Fruit fly (Drosophila melanogaster) whole organism, embryonic: Measurements from ENCODE around the gene CG32271.

ENCODE experiments used
- Asciz ChIP-seq: fragments of 200-800 bp; sonication (Bioruptor generic); optimal IDR thresholded peaks from 2 replicates; lab custom pipeline; 2017; ENCODE audit warnings: missing biosample characterization, mild to moderate bottlenecking, missing genetic modification characterization, missing genetic modification reagents
- Atf3 ChIP-seq: fragments of 200-800 bp; sonication (Bioruptor generic); optimal IDR thresholded peaks from 3 replicates; lab custom pipeline; 2016; ENCODE audit warnings: missing biosample characterization, missing genetic modification characterization
- CG10431 ChIP-seq: fragments of 200-800 bp; sonication (Bioruptor generic); optimal IDR thresholded peaks from 3 replicates; lab custom pipeline; 2018; ENCODE audit warnings: missing biosample characterization, mild to moderate bottlenecking, missing genetic modification characterization
- CG10543 ChIP-seq: fragments of 200-800 bp; sonication (Bioruptor generic); optimal IDR thresholded peaks from 3 replicates; lab custom pipeline; 2017; ENCODE audit warnings: missing biosample characterization, mild to moderate bottlenecking, missing genetic modification characterization, moderate library complexity
- CG10979 ChIP-seq: fragments of 200-800 bp; sonication (Bioruptor generic); optimal IDR thresholded peaks from 2 replicates; lab custom pipeline; 2018; ENCODE audit warnings: missing biosample characterization, mild to moderate bottlenecking, missing genetic modification characterization, moderate library complexity
- CG11560 ChIP-seq: fragments of 200-800 bp; sonication (Bioruptor generic); IDR thresholded peaks from 3 replicates; pipeline ENCODE4 v1.3.6; 2022; ENCODE audit warnings: missing biosample characterization, missing genetic modification characterization
- CG12236 ChIP-seq: fragments of 200-800 bp; sonication (Bioruptor generic); optimal IDR thresholded peaks from 2 replicates; lab custom pipeline; 2016; ENCODE audit warnings: missing biosample characterization, missing genetic modification characterization
- CG1233 ChIP-seq: fragments of 200-800 bp; sonication (Bioruptor generic); optimal IDR thresholded peaks from 4 replicates; lab custom pipeline; 2018; ENCODE audit warnings: missing biosample characterization, mild to moderate bottlenecking, missing genetic modification characterization
- CG16779 ChIP-seq: fragments of 200-800 bp; sonication (Bioruptor generic); IDR thresholded peaks from 2 replicates; pipeline ENCODE4 v1.3.6; 2022; ENCODE audit warnings: missing biosample characterization, missing genetic modification characterization
- CG16813 ChIP-seq: fragments of 200-800 bp; sonication (Bioruptor generic); IDR thresholded peaks from 3 replicates; pipeline ENCODE4 v1.3.6; 2022; ENCODE audit warnings: missing biosample characterization, missing genetic modification characterization; ENCODE audit not compliant: partially characterized antibody
- CG17328 ChIP-seq: fragments of 200-800 bp; sonication (Bioruptor generic); IDR thresholded peaks from 2 replicates; pipeline ENCODE4 v1.3.6; 2022; ENCODE audit warnings: missing biosample characterization, missing genetic modification characterization
- CG18619 ChIP-seq: fragments of 200-800 bp; sonication (Bioruptor generic); optimal IDR thresholded peaks from 3 replicates; lab custom pipeline; 2017; ENCODE audit warnings: missing biosample characterization, mild to moderate bottlenecking, missing genetic modification characterization
- CG34422 ChIP-seq: fragments of 200-800 bp; sonication (Bioruptor generic); IDR thresholded peaks from 3 replicates; pipeline ENCODE4 v1.3.6; 2022; ENCODE audit warnings: missing biosample characterization, missing genetic modification characterization
- CG3847 ChIP-seq: fragments of 200-800 bp; sonication (Bioruptor generic); IDR thresholded peaks from 2 replicates; pipeline ENCODE4 v1.3.6; 2022; ENCODE audit warnings: missing biosample characterization, missing genetic modification characterization
- CG4820 ChIP-seq: fragments of 200-800 bp; sonication (Bioruptor generic); optimal IDR thresholded peaks from 3 replicates; lab custom pipeline; 2016; ENCODE audit warnings: missing biosample characterization, missing genetic modification characterization
- CG5180 ChIP-seq: fragments of 200-800 bp; sonication (Bioruptor generic); optimal IDR thresholded peaks from 3 replicates; lab custom pipeline; 2017; ENCODE audit warnings: missing biosample characterization, missing genetic modification characterization, mild to moderate bottlenecking, moderate library complexity, missing genetic modification reagents
- CG6175 ChIP-seq: fragments of 200-800 bp; sonication (Bioruptor generic); IDR thresholded peaks from 3 replicates; pipeline ENCODE4 v1.3.6; 2022; ENCODE audit warnings: missing biosample characterization, missing genetic modification characterization
- CG7928 ChIP-seq: fragments of 200-800 bp; sonication (Bioruptor generic); optimal IDR thresholded peaks from 2 replicates; lab custom pipeline; 2017; ENCODE audit warnings: missing biosample characterization, mild to moderate bottlenecking, missing genetic modification characterization
- CG8478 ChIP-seq: fragments of >200 bp; optimal IDR thresholded peaks from 2 replicates; lab custom pipeline; 2018
- CrebB ChIP-seq: fragments of 200-800 bp; sonication (Bioruptor generic); optimal IDR thresholded peaks from 3 replicates; lab custom pipeline; 2018; ENCODE audit warnings: missing biosample characterization, mild to moderate bottlenecking, missing genetic modification characterization
- D ChIP-seq, 2 experiments: fragments of 200-800 bp in 1 of 2; fragments of >200 bp in 1 of 2; sonication (Bioruptor generic) in 1 of 2; optimal IDR thresholded peaks; 2 replicates in 1 of 2; 3 replicates in 1 of 2; lab custom pipeline; 2017; ENCODE audit warnings: mild to moderate bottlenecking in 1 of 2, missing biosample characterization in 1 of 2, missing genetic modification characterization in 1 of 2, missing genetic modification reagents in 1 of 2
- Dek ChIP-seq: fragments of 200-800 bp; sonication (Bioruptor generic); optimal IDR thresholded peaks from 3 replicates; lab custom pipeline; 2019; ENCODE audit warnings: missing biosample characterization, mild to moderate bottlenecking, missing genetic modification characterization, moderate library complexity
- Dip3 ChIP-seq: fragments of 200-800 bp; sonication (Bioruptor generic); optimal IDR thresholded peaks from 3 replicates; lab custom pipeline; 2016; ENCODE audit warnings: missing biosample characterization, missing genetic modification characterization
- E2f2 ChIP-seq: fragments of 200-800 bp; sonication (Bioruptor generic); IDR thresholded peaks from 2 replicates; pipeline ENCODE4 v1.3.6; 2022; ENCODE audit warnings: missing biosample characterization, missing genetic modification characterization
- Fer3 ChIP-seq: fragments of 200-800 bp; sonication (Bioruptor generic); optimal IDR thresholded peaks from 2 replicates; lab custom pipeline; 2018; ENCODE audit warnings: missing biosample characterization, mild to moderate bottlenecking, missing genetic modification characterization, moderate library complexity
- H2.0 ChIP-seq: fragments of 200-800 bp; sonication (Bioruptor generic); IDR thresholded peaks from 2 replicates; pipeline ENCODE4 v1.3.6; 2022; ENCODE audit warnings: missing biosample characterization, missing genetic modification characterization
- Hsf ChIP-seq: fragments of 200-800 bp; sonication (Bioruptor generic); optimal IDR thresholded peaks from 3 replicates; lab custom pipeline; 2016; ENCODE audit warnings: missing biosample characterization, missing genetic modification characterization
- Mes4 ChIP-seq: fragments of 200-800 bp; sonication (Bioruptor generic); optimal IDR thresholded peaks from 2 replicates; lab custom pipeline; 2016; ENCODE audit warnings: missing biosample characterization, missing genetic modification characterization
- Opbp ChIP-seq: fragments of 200-800 bp; sonication (Bioruptor generic); IDR thresholded peaks from 3 replicates; pipeline ENCODE4 v1.3.6; 2022; ENCODE audit warnings: missing biosample characterization, missing genetic modification characterization; ENCODE audit not compliant: partially characterized antibody
- ab ChIP-seq: fragments of 200-800 bp; sonication (Bioruptor generic); optimal IDR thresholded peaks from 2 replicates; lab custom pipeline; 2016; ENCODE audit warnings: missing biosample characterization, missing genetic modification characterization
- cas ChIP-seq: fragments of 200-800 bp; sonication (Bioruptor generic); IDR thresholded peaks from 2 replicates; pipeline ENCODE4 v1.3.6; 2022; ENCODE audit warnings: missing biosample characterization, missing genetic modification characterization
- ci ChIP-seq: fragments of 200-800 bp; sonication (Bioruptor generic); IDR thresholded peaks from 3 replicates; pipeline ENCODE4 v1.3.6; 2022; ENCODE audit warnings: missing biosample characterization, missing genetic modification characterization
- croc ChIP-seq: fragments of 200-800 bp; sonication (Bioruptor generic); conservative IDR thresholded peaks from 3 replicates; pipeline ENCODE4 v1.3.6; 2022; ENCODE audit warnings: missing biosample characterization, missing genetic modification characterization
- dmrt11E ChIP-seq: fragments of 200-800 bp; sonication (Bioruptor generic); optimal IDR thresholded peaks from 3 replicates; lab custom pipeline; 2018; ENCODE audit warnings: missing biosample characterization, mild to moderate bottlenecking, missing genetic modification characterization, moderate library complexity
- en ChIP-seq: fragments of 200-800 bp; sonication (Bioruptor generic); optimal IDR thresholded peaks from 2 replicates; lab custom pipeline; 2016; ENCODE audit warnings: missing biosample characterization, missing genetic modification characterization
- gcm2 ChIP-seq: fragments of 200-800 bp; sonication (Bioruptor generic); optimal IDR thresholded peaks from 2 replicates; lab custom pipeline; 2016; ENCODE audit warnings: missing biosample characterization, missing genetic modification characterization
- hbn ChIP-seq: fragments of 200-800 bp; sonication (Bioruptor generic); IDR thresholded peaks from 2 replicates; pipeline ENCODE4 v1.3.6; 2022; ENCODE audit warnings: missing biosample characterization, missing genetic modification characterization; ENCODE audit not compliant: partially characterized antibody
- jing ChIP-seq: fragments of 200-800 bp; sonication (Bioruptor generic); optimal IDR thresholded peaks from 2 replicates; lab custom pipeline; 2018; ENCODE audit warnings: missing biosample characterization, mild to moderate bottlenecking, missing genetic modification characterization
- kay ChIP-seq: fragments of 200-800 bp; sonication (Bioruptor generic); optimal IDR thresholded peaks from 2 replicates; lab custom pipeline; 2016; ENCODE audit warnings: missing biosample characterization, missing genetic modification characterization
- lab ChIP-seq: fragments of 200-800 bp; sonication (Bioruptor generic); optimal IDR thresholded peaks from 3 replicates; lab custom pipeline; 2017; ENCODE audit warnings: missing biosample characterization, missing genetic modification characterization, mild to moderate bottlenecking, moderate library complexity, missing genetic modification reagents
- mld ChIP-seq: fragments of 200-800 bp; sonication (Bioruptor generic); IDR thresholded peaks from 3 replicates; pipeline ENCODE4 v1.3.6; 2022; ENCODE audit warnings: missing biosample characterization, missing genetic modification characterization; ENCODE audit not compliant: partially characterized antibody
- nerfin-1 ChIP-seq: fragments of 200-800 bp; sonication (Bioruptor generic); optimal IDR thresholded peaks from 3 replicates; lab custom pipeline; 2019; ENCODE audit warnings: missing biosample characterization, mild to moderate bottlenecking, missing genetic modification characterization, moderate library complexity
- onecut ChIP-seq: fragments of 200-800 bp; sonication (Bioruptor generic); IDR thresholded peaks from 2 replicates; pipeline ENCODE4 v1.3.6; 2022; ENCODE audit warnings: missing biosample characterization, missing genetic modification characterization
- phol ChIP-seq: fragments of 200-800 bp; sonication (Bioruptor generic); optimal IDR thresholded peaks from 3 replicates; lab custom pipeline; 2018; ENCODE audit warnings: missing biosample characterization, mild to moderate bottlenecking, missing genetic modification characterization, moderate library complexity
- sens-2 ChIP-seq: fragments of 200-800 bp; sonication (Bioruptor generic); IDR thresholded peaks from 2 replicates; pipeline ENCODE4 v1.3.6; 2022; ENCODE audit warnings: missing biosample characterization, missing genetic modification characterization
- shn ChIP-seq: fragments of 200-800 bp; sonication (Bioruptor generic); optimal IDR thresholded peaks from 3 replicates; lab custom pipeline; 2016; ENCODE audit warnings: missing biosample characterization, missing genetic modification characterization
- slou ChIP-seq: fragments of 200-800 bp; sonication (Bioruptor generic); optimal IDR thresholded peaks from 3 replicates; lab custom pipeline; 2016; ENCODE audit warnings: missing biosample characterization, missing genetic modification characterization
- sug ChIP-seq: fragments of 200-800 bp; optimal IDR thresholded peaks from 2 replicates; lab custom pipeline; 2019; ENCODE audit warnings: missing biosample characterization, mild to moderate bottlenecking, missing genetic modification characterization, moderate library complexity
- vfl ChIP-seq: fragments of 200-800 bp; sonication (Bioruptor generic); optimal IDR thresholded peaks from 2 replicates; lab custom pipeline; 2016; ENCODE audit warnings: missing biosample characterization, missing genetic modification characterization
- zen2 ChIP-seq: fragments of 200-800 bp; sonication (Bioruptor generic); IDR thresholded peaks from 3 replicates; pipeline ENCODE4 v1.3.6; 2022; ENCODE audit warnings: missing biosample characterization, missing genetic modification characterization; ENCODE audit not compliant: partially characterized antibody
- zfh2 ChIP-seq: fragments of 200-800 bp; sonication (Bioruptor generic); optimal IDR thresholded peaks from 2 replicates; lab custom pipeline; 2016; ENCODE audit warnings: missing biosample characterization, missing genetic modification characterization

CG32271 gene

dm6 chr3L:3179474-3179873 is 23.5 kb downstream of the CG32271 start (continued):
- peak; percentile 80 for TF ChIP-seq onecut (GFP tag; lab: Robert Waterston, UW)
- TF ChIP-seq Dip3 (GFP tag; lab: Kevin White, UChicago), result peak; percentile 77
- TF ChIP-seq slou (GFP tag; lab: Kevin White, UChicago), result peak; percentile 32
- TF ChIP-seq CG1233 (GFP tag; lab: Kevin White, UChicago), result peak; percentile 89
- no peak for TF ChIP-seq CG8478 (lab: Kevin White, UChicago)
- TF ChIP-seq CG16779, result peak; percentile 90
- TF ChIP-seq vfl (GFP tag; lab: Kevin White, UChicago), result peak; percentile 80
- TF ChIP-seq CG5180 (GFP tag; lab: Kevin White, UChicago), result no peak
- peak; percentile 87 for TF ChIP-seq CG4820
- peak; percentile 79 for TF ChIP-seq en (GFP tag; lab: Kevin White, UChicago)
- TF ChIP-seq Atf3 (GFP tag; lab: Kevin White, UChicago), result peak; percentile 31
- no peak for TF ChIP-seq CG16813 (GFP tag; lab: Robert Waterston, UW)
- TF ChIP-seq dmrt11E (tag; lab: Kevin White, UChicago), result peak; percentile 85
- TF ChIP-seq CG18619, result peak; percentile 82
- peak; percentile 78 for TF ChIP-seq CG6175 (GFP tag; lab: Robert Waterston, UW)
- TF ChIP-seq CG7928 (GFP tag; lab: Kevin White, UChicago), result peak; percentile 51
- TF ChIP-seq CG34422 (GFP tag; lab: Robert Waterston, UW), result peak; percentile 89
- TF ChIP-seq CrebB (tag; lab: Kevin White, UChicago), result peak; percentile 70
- peak; percentile 60 for TF ChIP-seq Mes4
- peak; percentile 83 for TF ChIP-seq cas (GFP tag; lab: Robert Waterston, UW)
- peak; percentile 43 for TF ChIP-seq shn (GFP tag; lab: Kevin White, UChicago)
- no peak for TF ChIP-seq mld
- peak; percentile 87 for TF ChIP-seq phol (tag; lab: Kevin White, UChicago)
- peak; percentile 46 for TF ChIP-seq ab
- TF ChIP-seq Hsf (GFP tag; lab: Kevin White, UChicago), result peak; percentile 82
- peak; percentile 70 for TF ChIP-seq CG3847 (GFP tag; lab: Robert Waterston, UW)
- peak; percentile 80 for TF ChIP-seq Dek
- TF ChIP-seq sens-2 (GFP tag; lab: Robert Waterston, UW), result peak; percentile 53; the same call in 1 of the 2 replicates
- TF ChIP-seq E2f2 (GFP tag; lab: Robert Waterston, UW), result peak; percentile 65
- peak; percentile 74 for TF ChIP-seq kay (GFP tag; lab: Kevin White, UChicago)
- no peak for TF ChIP-seq sug (tag; lab: Kevin White, UChicago)
- TF ChIP-seq Opbp (GFP tag; lab: Robert Waterston, UW), result no peak
- TF ChIP-seq lab (GFP tag; lab: Kevin White, UChicago), result peak; percentile 94
- TF ChIP-seq D (optimal IDR thresholded peaks at IDR 0.05; lab: Kevin White, UChicago), result no peak
- peak; percentile 82 for TF ChIP-seq D (GFP tag; optimal IDR thresholded peaks at IDR 0.05; lab: Kevin White, UChicago)
- TF ChIP-seq ci (GFP tag; lab: Robert Waterston, UW), result peak; percentile 89
- TF ChIP-seq zen2 (GFP tag; lab: Robert Waterston, UW), result no peak
- TF ChIP-seq CG12236 (GFP tag; lab: Kevin White, UChicago), result peak; percentile 57
- TF ChIP-seq CG11560 (tag; lab: Robert Waterston, UW), result peak; percentile 70; the same call in 2 of the 3 replicates
- TF ChIP-seq nerfin-1 (tag; lab: Kevin White, UChicago), result peak; percentile 52
- peak; percentile 83 for TF ChIP-seq gcm2 (GFP tag; lab: Kevin White, UChicago)
- peak; percentile 11 for TF ChIP-seq CG10431 (GFP tag; lab: Kevin White, UChicago)
- no peak for TF ChIP-seq hbn (GFP tag; lab: Robert Waterston, UW)
- peak; percentile 78 for TF ChIP-seq H2.0 (GFP tag; lab: Robert Waterston, UW)
- TF ChIP-seq zfh2 (GFP tag; lab: Kevin White, UChicago), result peak; percentile 74
- no peak for TF ChIP-seq Asciz (GFP tag; lab: Kevin White, UChicago)
- TF ChIP-seq Fer3 (tag; lab: Kevin White, UChicago), result peak; percentile 89
- peak; percentile 89 for TF ChIP-seq CG17328 (GFP tag; lab: Robert Waterston, UW)
- peak; percentile 54 for TF ChIP-seq jing (GFP tag; lab: Kevin White, UChicago)
- peak; percentile 26 for TF ChIP-seq CG10543 (GFP tag; lab: Kevin White, UChicago)
- TF ChIP-seq CG10979 (tag; lab: Kevin White, UChicago), result peak; percentile 92
- peak; percentile 83 for TF ChIP-seq croc
